Fruit fly (Drosophila melanogaster) whole organism, embryonic: ENCODE results near the gene Parg.

Experiments used
- Ada2b ChIP-seq: fragments of 200-800 bp; sonication (Bioruptor generic); IDR thresholded peaks from 2 replicates; pipeline ENCODE4 v1.3.6; 2022; ENCODE audit warnings: missing biosample characterization, missing genetic modification characterization
- CG10209 ChIP-seq: fragments of 200-800 bp; sonication (Bioruptor generic); optimal IDR thresholded peaks from 3 replicates; lab custom pipeline; 2017; ENCODE audit warnings: missing biosample characterization, mild to moderate bottlenecking, missing genetic modification characterization, missing genetic modification reagents
- CG12104 ChIP-seq: fragments of 200-800 bp; sonication (Bioruptor generic); optimal IDR thresholded peaks from 3 replicates; lab custom pipeline; 2016; ENCODE audit warnings: missing biosample characterization, missing genetic modification characterization
- CG12219 ChIP-seq: fragments of 200-800 bp; sonication (Bioruptor generic); optimal IDR thresholded peaks from 3 replicates; lab custom pipeline; 2018; ENCODE audit warnings: missing biosample characterization, mild to moderate bottlenecking, missing genetic modification characterization
- CG13775 ChIP-seq: fragments of 200-800 bp; sonication (Bioruptor generic); optimal IDR thresholded peaks from 3 replicates; lab custom pipeline; 2017; ENCODE audit warnings: missing biosample characterization, mild to moderate bottlenecking, missing genetic modification characterization
- CG14667 ChIP-seq: fragments of 200-800 bp; sonication (Bioruptor generic); IDR thresholded peaks from 2 replicates; pipeline ENCODE4 v1.3.6; 2022; ENCODE audit warnings: missing biosample characterization, missing genetic modification characterization
- CG17912 ChIP-seq: fragments of 200-800 bp; sonication (Bioruptor generic); optimal IDR thresholded peaks from 2 replicates; lab custom pipeline; 2018; ENCODE audit warnings: missing biosample characterization, mild to moderate bottlenecking, missing genetic modification characterization
- CG18599 ChIP-seq: fragments of 200-800 bp; sonication (Bioruptor generic); optimal IDR thresholded peaks from 3 replicates; lab custom pipeline; 2017; ENCODE audit warnings: missing biosample characterization, missing genetic modification characterization, mild to moderate bottlenecking, moderate library complexity, missing genetic modification reagents
- CG30020 ChIP-seq: fragments of 200-800 bp; optimal IDR thresholded peaks from 2 replicates; lab custom pipeline; 2019; ENCODE audit warnings: missing biosample characterization, mild to moderate bottlenecking, missing genetic modification characterization, moderate library complexity
- CG31388 ChIP-seq: fragments of 200-800 bp; sonication (Bioruptor generic); optimal IDR thresholded peaks from 2 replicates; lab custom pipeline; 2016; ENCODE audit warnings: missing biosample characterization, missing genetic modification characterization
- CG32532 ChIP-seq: fragments of 200-800 bp; sonication (Bioruptor generic); IDR thresholded peaks from 2 replicates; pipeline ENCODE4 v1.3.6; 2022; ENCODE audit warnings: missing biosample characterization, missing genetic modification characterization
- CG33557 ChIP-seq: fragments of 200-800 bp; sonication (Bioruptor generic); optimal IDR thresholded peaks from 2 replicates; lab custom pipeline; 2019; ENCODE audit warnings: missing biosample characterization, mild to moderate bottlenecking, missing genetic modification characterization, moderate library complexity
- CG4328 ChIP-seq: fragments of 200-800 bp; sonication (Bioruptor generic); optimal IDR thresholded peaks from 3 replicates; lab custom pipeline; 2017; ENCODE audit warnings: missing biosample characterization, missing genetic modification reagents, missing genetic modification characterization
- CG5180 ChIP-seq: fragments of 200-800 bp; sonication (Bioruptor generic); optimal IDR thresholded peaks from 3 replicates; lab custom pipeline; 2017; ENCODE audit warnings: missing biosample characterization, missing genetic modification characterization, mild to moderate bottlenecking, moderate library complexity, missing genetic modification reagents
- CG5953 ChIP-seq: fragments of 200-800 bp; sonication (Bioruptor generic); IDR thresholded peaks from 2 replicates; pipeline ENCODE4 v1.3.6; 2022; ENCODE audit warnings: missing biosample characterization, missing genetic modification characterization
- CG7786 ChIP-seq: fragments of 200-800 bp; sonication (Bioruptor generic); optimal IDR thresholded peaks from 2 replicates; lab custom pipeline; 2016; ENCODE audit warnings: missing biosample characterization, missing genetic modification characterization
- Dfd ChIP-seq, 2 experiments: fragments of >200 bp; optimal IDR thresholded peaks; 2 replicates each; lab custom pipeline; 2017; ENCODE audit warnings: missing biosample characterization in 2 of 2, missing genetic modification characterization in 2 of 2
- Dip2 ChIP-seq: fragments of 200-800 bp; sonication (Bioruptor generic); IDR thresholded peaks from 2 replicates; pipeline ENCODE4 v1.3.6; 2022; ENCODE audit warnings: missing biosample characterization, missing genetic modification characterization
- Fer1 ChIP-seq: fragments of 200-800 bp; sonication (Bioruptor generic); optimal IDR thresholded peaks from 2 replicates; lab custom pipeline; 2017; ENCODE audit warnings: missing biosample characterization, mild to moderate bottlenecking, missing genetic modification characterization
- Hand ChIP-seq: fragments of 200-800 bp; sonication (Bioruptor generic); optimal IDR thresholded peaks from 2 replicates; lab custom pipeline; 2017; ENCODE audit warnings: mild to moderate bottlenecking, missing biosample characterization, missing genetic modification reagents, missing genetic modification characterization
- Hey ChIP-seq: fragments of 200-800 bp; sonication (Bioruptor generic); optimal IDR thresholded peaks from 3 replicates; lab custom pipeline; 2018; ENCODE audit warnings: missing biosample characterization, mild to moderate bottlenecking, missing genetic modification characterization
- Hr39 ChIP-seq: fragments of >200 bp; optimal IDR thresholded peaks from 2 replicates; lab custom pipeline; 2017
- Kr ChIP-seq: fragments of 200-800 bp; sonication (Bioruptor generic); optimal IDR thresholded peaks from 2 replicates; lab custom pipeline; 2017; ENCODE audit warnings: missing biosample characterization, mild to moderate bottlenecking, missing genetic modification characterization
- MTF-1 ChIP-seq: fragments of 200-800 bp; sonication (Bioruptor generic); optimal IDR thresholded peaks from 2 replicates; lab custom pipeline; 2018; ENCODE audit warnings: missing biosample characterization, mild to moderate bottlenecking, missing genetic modification characterization, borderline replicate concordance
- Max ChIP-seq: fragments of 200-800 bp; sonication (Bioruptor generic); optimal IDR thresholded peaks from 2 replicates; lab custom pipeline; 2016; ENCODE audit warnings: missing biosample characterization, mild to moderate bottlenecking, missing genetic modification characterization
- Mes4 ChIP-seq: fragments of 200-800 bp; sonication (Bioruptor generic); optimal IDR thresholded peaks from 2 replicates; lab custom pipeline; 2016; ENCODE audit warnings: missing biosample characterization, missing genetic modification characterization
- Optix ChIP-seq: fragments of 200-800 bp; sonication (Bioruptor generic); IDR thresholded peaks from 3 replicates; pipeline ENCODE4 v1.3.6; 2022; ENCODE audit warnings: missing biosample characterization, missing genetic modification characterization
- Side ChIP-seq: fragments of 200-800 bp; sonication (Bioruptor generic); optimal IDR thresholded peaks from 2 replicates; lab custom pipeline; 2016; ENCODE audit warnings: missing biosample characterization, missing genetic modification characterization
- Sox102F ChIP-seq: fragments of 200-800 bp; sonication (Bioruptor generic); optimal IDR thresholded peaks from 2 replicates; lab custom pipeline; 2018; ENCODE audit warnings: missing biosample characterization, mild to moderate bottlenecking, missing genetic modification characterization, moderate library complexity
- TFAM ChIP-seq: fragments of 200-800 bp; sonication (Bioruptor generic); optimal IDR thresholded peaks from 2 replicates; lab custom pipeline; 2017; ENCODE audit warnings: missing biosample characterization, missing genetic modification characterization, inconsistent platforms
- Usf ChIP-seq: fragments of 200-800 bp; sonication (Bioruptor generic); optimal IDR thresholded peaks from 2 replicates; lab custom pipeline; 2017; ENCODE audit warnings: missing genotype, missing biosample characterization, missing genetic modification characterization
- bbx ChIP-seq: fragments of 200-800 bp; sonication (Bioruptor generic); IDR thresholded peaks from 2 replicates; pipeline ENCODE4 v1.3.6; 2022; ENCODE audit warnings: missing biosample characterization, missing genetic modification characterization; ENCODE audit not compliant: partially characterized antibody
- bowl ChIP-seq: fragments of 200-800 bp; sonication (Bioruptor generic); IDR thresholded peaks from 2 replicates; pipeline ENCODE4 v1.3.6; 2022; ENCODE audit warnings: missing biosample characterization, missing genetic modification characterization
- bsh ChIP-seq, 2 experiments: fragments of 200-800 bp; sonication (Bioruptor generic); optimal IDR thresholded peaks; 2 replicates each; lab custom pipeline; 2017 to 2018; ENCODE audit warnings: mild to moderate bottlenecking in 2 of 2, missing biosample characterization in 2 of 2, missing genetic modification characterization in 2 of 2, moderate library complexity in 1 of 2
- chinmo ChIP-seq: fragments of 200-800 bp; sonication (Bioruptor generic); IDR thresholded peaks from 4 replicates; pipeline ENCODE4 v1.3.6; 2022; ENCODE audit warnings: missing biosample characterization, missing genetic modification characterization; ENCODE audit not compliant: partially characterized antibody
- chm ChIP-seq: fragments of 200-800 bp; sonication (Bioruptor generic); IDR thresholded peaks from 2 replicates; pipeline ENCODE4 v1.3.6; 2022; ENCODE audit warnings: missing biosample characterization, missing genetic modification characterization
- chn ChIP-seq: fragments of 200-800 bp; sonication (Bioruptor generic); optimal IDR thresholded peaks from 2 replicates; lab custom pipeline; 2016; ENCODE audit warnings: missing biosample characterization, missing genetic modification characterization
- grn ChIP-seq: fragments of 200-800 bp; sonication (Bioruptor generic); optimal IDR thresholded peaks from 3 replicates; lab custom pipeline; 2017; ENCODE audit warnings: missing biosample characterization, missing genetic modification characterization
- h ChIP-seq: fragments of >200 bp; optimal IDR thresholded peaks from 2 replicates; lab custom pipeline; 2017
- lab ChIP-seq: fragments of 200-800 bp; sonication (Bioruptor generic); optimal IDR thresholded peaks from 3 replicates; lab custom pipeline; 2017; ENCODE audit warnings: missing biosample characterization, missing genetic modification characterization, mild to moderate bottlenecking, moderate library complexity, missing genetic modification reagents
- nau ChIP-seq: fragments of 200-800 bp; sonication (Bioruptor generic); optimal IDR thresholded peaks from 3 replicates; lab custom pipeline; 2017; ENCODE audit warnings: missing biosample characterization, mild to moderate bottlenecking, missing genetic modification characterization, missing genetic modification reagents
- pan ChIP-seq, 4 experiments: fragments of >200 bp in 3 of 4; fragments of 200-800 bp in 1 of 4; sonication (Bioruptor generic) in 1 of 4; optimal IDR thresholded peaks in 3 of 4; IDR thresholded peaks in 1 of 4; 2 replicates each; pipeline versions ENCODE4 v1.3.6 to Lab custom; 2017 to 2022; ENCODE audit warnings: missing biosample characterization in 2 of 4, missing genetic modification characterization in 2 of 4, mixed read lengths in 1 of 4
- pho ChIP-seq: fragments of 200-800 bp; sonication (Bioruptor generic); optimal IDR thresholded peaks from 2 replicates; lab custom pipeline; 2016; ENCODE audit warnings: missing biosample characterization, missing genetic modification characterization
- pnt ChIP-seq: fragments of 200-800 bp; sonication (Bioruptor generic); optimal IDR thresholded peaks from 3 replicates; lab custom pipeline; 2016; ENCODE audit warnings: missing biosample characterization, missing genetic modification characterization
- rib ChIP-seq: fragments of 200-800 bp; sonication (Bioruptor generic); IDR thresholded peaks from 2 replicates; pipeline ENCODE4 v1.3.6; 2022; ENCODE audit warnings: missing biosample characterization, missing genetic modification characterization
- run ChIP-seq: fragments of 200-800 bp; sonication (Bioruptor generic); optimal IDR thresholded peaks from 3 replicates; lab custom pipeline; 2018; ENCODE audit warnings: missing biosample characterization, mild to moderate bottlenecking, missing genetic modification characterization
- so ChIP-seq: fragments of 200-800 bp; sonication (Bioruptor generic); IDR thresholded peaks from 3 replicates; pipeline ENCODE4 v1.3.6; 2022; ENCODE audit warnings: missing biosample characterization, missing genetic modification characterization
- sqz ChIP-seq: fragments of 200-800 bp; sonication (Bioruptor generic); optimal IDR thresholded peaks from 3 replicates; lab custom pipeline; 2018; ENCODE audit warnings: missing biosample characterization, mild to moderate bottlenecking, missing genetic modification characterization
- tx ChIP-seq: fragments of 200-800 bp; sonication (Bioruptor generic); optimal IDR thresholded peaks from 2 replicates; lab custom pipeline; 2016; ENCODE audit warnings: missing biosample characterization, missing genetic modification characterization
- unc-4 ChIP-seq: fragments of 200-800 bp; sonication (Bioruptor generic); IDR thresholded peaks from 2 replicates; pipeline ENCODE4 v1.3.6; 2022; ENCODE audit warnings: missing biosample characterization, missing genetic modification characterization; ENCODE audit not compliant: partially characterized antibody
- zen ChIP-seq: fragments of 200-800 bp; sonication (Bioruptor generic); optimal IDR thresholded peaks from 3 replicates; lab custom pipeline; 2018; ENCODE audit warnings: missing biosample characterization, mild to moderate bottlenecking, missing genetic modification characterization, moderate library complexity

Gene Parg

dm6 chrX:3714020-3714419 is 42.7 kb upstream of the Parg start (continued):
- no peak for TF ChIP-seq pan (optimal IDR thresholded peaks at IDR 0.05; lab: Kevin White, UChicago)
- peak in 1 of 2 experiments; percentile 49 for TF ChIP-seq pan (GFP tag; optimal IDR thresholded peaks at IDR 0.05 in 1 of 2, IDR thresholded peaks at IDR 0.05 in 1 of 2)
- peak; percentile 22 for TF ChIP-seq pho (GFP tag; lab: Kevin White, UChicago)
- TF ChIP-seq Dip2: no peak
- no peak for TF ChIP-seq Optix
- TF ChIP-seq CG18599: peak; percentile 52
- peak; percentile 48; the same call in 1 of the 2 replicates for TF ChIP-seq CG32532
- TF ChIP-seq Hey: no peak
- TF ChIP-seq CG10209 (GFP tag; lab: Kevin White, UChicago): no peak
- no peak for TF ChIP-seq CG13775
- no peak for TF ChIP-seq unc-4 (GFP tag; lab: Robert Waterston, UW)
- no peak for TF ChIP-seq Kr (GFP tag; lab: Kevin White, UChicago)
- TF ChIP-seq CG5180 (GFP tag; lab: Kevin White, UChicago): no peak
- TF ChIP-seq tx (GFP tag; lab: Kevin White, UChicago): no peak
- no peak for TF ChIP-seq grn (GFP tag; lab: Kevin White, UChicago)
- peak; percentile 23 for TF ChIP-seq Side (GFP tag; lab: Kevin White, UChicago)
- no peak for TF ChIP-seq chinmo (GFP tag; lab: Robert Waterston, UW)
- 0 out of 2 replicates have a peak, but pooled peaks have one; percentile 28 for TF ChIP-seq Ada2b (GFP tag; lab: Robert Waterston, UW)
- peak; percentile 34 for TF ChIP-seq run (tag; lab: Kevin White, UChicago)
- TF ChIP-seq nau (GFP tag; lab: Kevin White, UChicago): no peak
- TF ChIP-seq Dfd (GFP tag; optimal IDR thresholded peaks at IDR 0.05; lab: Kevin White, UChicago): no peak
- no peak for TF ChIP-seq CG31388 (GFP tag; lab: Kevin White, UChicago)
- TF ChIP-seq Hand (GFP tag; lab: Kevin White, UChicago): peak; percentile 11
- TF ChIP-seq chm (GFP tag; lab: Robert Waterston, UW): no peak
- TF ChIP-seq chn (GFP tag; lab: Kevin White, UChicago): no peak
- TF ChIP-seq rib (GFP tag; lab: Robert Waterston, UW): no peak
- peak; percentile 66 for TF ChIP-seq Sox102F (GFP tag; lab: Kevin White, UChicago)
- no peak for TF ChIP-seq MTF-1 (GFP tag; lab: Kevin White, UChicago)
- TF ChIP-seq bowl (GFP tag; lab: Robert Waterston, UW): no peak
- TF ChIP-seq lab (GFP tag; lab: Kevin White, UChicago): peak; percentile 55
- TF ChIP-seq CG33557 (GFP tag; lab: Kevin White, UChicago): no peak
- TF ChIP-seq CG5953 (GFP tag; lab: Robert Waterston, UW): no peak
- no peak for TF ChIP-seq CG17912 (GFP tag; lab: Kevin White, UChicago)
- TF ChIP-seq bbx (GFP tag; lab: Robert Waterston, UW): no peak
- peak; percentile 13 for TF ChIP-seq Fer1
- no peak for TF ChIP-seq h (lab: Kevin White, UChicago)
- no peak for TF ChIP-seq CG12104 (GFP tag; lab: Kevin White, UChicago)
- no peak for TF ChIP-seq CG4328 (GFP tag; lab: Kevin White, UChicago)
- TF ChIP-seq Max (GFP tag; lab: Kevin White, UChicago): no peak
- no peak for TF ChIP-seq pnt
- no peak for TF ChIP-seq Usf (GFP tag; lab: Kevin White, UChicago)
- no peak for TF ChIP-seq sqz (GFP tag; lab: Kevin White, UChicago)
- TF ChIP-seq zen (tag; lab: Kevin White, UChicago): no peak
- TF ChIP-seq bsh (GFP tag; optimal IDR thresholded peaks at IDR 0.05; lab: Kevin White, UChicago): peak in 1 of 2 experiments; percentile 46
- peak; percentile 3 for TF ChIP-seq CG12219 (GFP tag; lab: Kevin White, UChicago)
- no peak for TF ChIP-seq CG14667
- TF ChIP-seq CG7786: peak; percentile 22
- TF ChIP-seq Mes4: no peak
- no peak for TF ChIP-seq CG30020 (tag; lab: Kevin White, UChicago)
- no peak for TF ChIP-seq so (GFP tag; lab: Robert Waterston, UW)
- no peak for TF ChIP-seq Hr39 (lab: Kevin White, UChicago)
- TF ChIP-seq TFAM (GFP tag; lab: Kevin White, UChicago): no peak
